Worm (Caenorhabditis elegans) whole organism, midembryonic: ENCODE results near the gene nspa-9.

Experiments
- T22C8.4 ChIP-seq: fragments of 200-800 bp; sonication (Bioruptor generic); IDR thresholded peaks from 2 replicates; pipeline ENCODE4 v1.3.6; 2022; ENCODE audit warnings: missing genetic modification characterization, missing compliant biosample characterization
- cog-1 ChIP-seq: sonication (generic microtip); optimal IDR thresholded peaks from 2 replicates; lab custom pipeline; 2016; ENCODE audit warnings: missing genetic modification characterization, missing compliant biosample characterization
- flt-1 ChIP-seq: fragments of 200-800 bp; sonication (Bioruptor generic); IDR thresholded peaks from 2 replicates; pipeline ENCODE4 v1.3.6; 2022; ENCODE audit warnings: missing genetic modification characterization, missing compliant biosample characterization
- klf-2 ChIP-seq: fragments of 200-800 bp; sonication (Bioruptor generic); conservative IDR thresholded peaks from 2 replicates; pipeline ENCODE4 v1.3.6; 2022; ENCODE audit warnings: missing genetic modification reagents, missing genetic modification characterization, missing compliant biosample characterization
- med-1 ChIP-seq: sonication (generic microtip); optimal IDR thresholded peaks from 2 replicates; lab custom pipeline; 2017; ENCODE audit warnings: missing genetic modification characterization, mild to moderate bottlenecking, missing compliant biosample characterization, antibody characterized with exemption, missing genetic modification reagents; ENCODE audit not compliant: insufficient read depth
- ref-1 ChIP-seq: fragments of 200-800 bp; sonication (Bioruptor generic); conservative IDR thresholded peaks from 2 replicates; pipeline ENCODE4 v1.3.6; 2022; ENCODE audit warnings: missing genetic modification reagents, missing genetic modification characterization, missing compliant biosample characterization
- tab-1 ChIP-seq: fragments of 200-800 bp; sonication (Bioruptor generic); IDR thresholded peaks from 2 replicates; pipeline ENCODE4 v1.3.6; 2022; ENCODE audit warnings: missing genetic modification characterization, missing compliant biosample characterization
- ztf-23 ChIP-seq: fragments of 200-800 bp; sonication (Bioruptor generic); IDR thresholded peaks from 2 replicates; pipeline ENCODE4 v1.3.6; 2022; ENCODE audit warnings: missing genetic modification reagents, missing genetic modification characterization, missing compliant biosample characterization
- ztf-29 ChIP-seq: fragments of 200-800 bp; sonication (Bioruptor generic); IDR thresholded peaks from 2 replicates; pipeline ENCODE4 v1.3.6; 2022; ENCODE audit warnings: missing genetic modification reagents, missing genetic modification characterization, missing compliant biosample characterization

DNA sequence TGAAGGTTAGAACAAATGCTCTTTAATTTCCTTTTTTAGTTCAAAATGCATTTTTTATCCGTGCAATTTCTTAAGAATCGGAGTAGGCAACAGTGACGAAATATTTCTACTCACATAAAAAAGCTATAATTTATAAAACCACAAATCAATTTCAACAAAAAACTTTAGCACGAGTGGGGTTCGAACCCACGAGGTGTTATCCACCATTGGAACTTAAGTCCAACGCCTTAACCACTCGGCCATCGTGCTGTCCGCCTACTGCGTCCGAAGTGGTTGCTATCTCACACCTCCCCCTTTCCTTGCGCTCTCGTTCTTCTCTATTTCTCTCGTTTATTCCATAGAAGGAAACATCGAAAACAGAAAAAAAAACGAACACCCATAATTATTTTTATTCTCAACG, 18.8 kb downstream of the nspa-9 start:
- TF ChIP-seq cog-1 (tag; lab: Kevin White, UChicago), result peak; percentile 74
- peak; percentile 96 for TF ChIP-seq flt-1 (GFP tag; lab: Robert Waterston, UW)
- peak; percentile 83 for TF ChIP-seq klf-2
- TF ChIP-seq ztf-29 (GFP tag; lab: Robert Waterston, UW), result peak; percentile 90
- TF ChIP-seq T22C8.4 (GFP tag; lab: Robert Waterston, UW), result peak; percentile 85
- peak; percentile 79 for TF ChIP-seq ref-1 (GFP tag; lab: Robert Waterston, UW)
- TF ChIP-seq ztf-23 (GFP tag; lab: Robert Waterston, UW), result peak; percentile 88
- TF ChIP-seq med-1, result peak; percentile 30
- peak; percentile 92 for TF ChIP-seq tab-1 (GFP tag; lab: Robert Waterston, UW)
